Fruit fly (Drosophila melanogaster) whole organism, pupa: ENCODE results near the gene Cad96Cb.

ENCODE experiments used
- CG10348 ChIP-seq: fragments of 200-800 bp; sonication (Bioruptor generic); IDR thresholded peaks from 2 replicates; pipeline ENCODE4 v1.3.6; 2022; ENCODE audit warnings: missing biosample characterization, missing genetic modification characterization
- CG12605 ChIP-seq: fragments of 200-800 bp; sonication (Bioruptor generic); IDR thresholded peaks from 2 replicates; pipeline ENCODE4 v1.3.6; 2022; ENCODE audit warnings: missing biosample characterization, missing genetic modification characterization
- CG13204 ChIP-seq: fragments of 200-800 bp; sonication (Bioruptor generic); optimal IDR thresholded peaks from 2 replicates; lab custom pipeline; 2018; ENCODE audit warnings: missing biosample characterization, mild to moderate bottlenecking, missing genetic modification characterization, moderate library complexity
- CG14655 ChIP-seq: fragments of 200-800 bp; sonication (Bioruptor generic); optimal IDR thresholded peaks from 3 replicates; lab custom pipeline; 2017; ENCODE audit warnings: mild to moderate bottlenecking, missing biosample characterization, missing genetic modification reagents, missing genetic modification characterization
- CG15710 ChIP-seq: fragments of 200-800 bp; sonication (Bioruptor generic); optimal IDR thresholded peaks from 2 replicates; lab custom pipeline; 2018; ENCODE audit warnings: missing biosample characterization, mild to moderate bottlenecking, missing genetic modification characterization, moderate library complexity
- CG17806 ChIP-seq: fragments of 200-800 bp; sonication (Bioruptor generic); optimal IDR thresholded peaks from 2 replicates; lab custom pipeline; 2018; ENCODE audit warnings: missing biosample characterization, mild to moderate bottlenecking, missing genetic modification characterization, moderate library complexity
- CG32121 ChIP-seq: fragments of 200-800 bp; sonication (Bioruptor generic); IDR thresholded peaks from 2 replicates; pipeline ENCODE4 v1.3.6; 2022; ENCODE audit warnings: missing biosample characterization, missing genetic modification characterization
- CG34367 ChIP-seq: fragments of 200-800 bp; sonication (Bioruptor generic); optimal IDR thresholded peaks from 2 replicates; lab custom pipeline; 2018; ENCODE audit warnings: missing biosample characterization, mild to moderate bottlenecking, missing genetic modification characterization
- CG4496 ChIP-seq: fragments of 200-800 bp; sonication (Bioruptor generic); IDR thresholded peaks from 3 replicates; pipeline ENCODE4 v1.3.6; 2022; ENCODE audit warnings: missing biosample characterization, missing genetic modification characterization
- CG8159 ChIP-seq: fragments of 200-800 bp; sonication (Bioruptor generic); optimal IDR thresholded peaks from 3 replicates; lab custom pipeline; 2018; ENCODE audit warnings: missing biosample characterization, mild to moderate bottlenecking, missing genetic modification characterization, moderate library complexity
- CG8301 ChIP-seq: fragments of 200-800 bp; sonication (Bioruptor generic); optimal IDR thresholded peaks from 2 replicates; lab custom pipeline; 2018; ENCODE audit warnings: missing biosample characterization, mild to moderate bottlenecking, missing genetic modification characterization
- CG9948 ChIP-seq: fragments of 200-800 bp; sonication (Bioruptor generic); optimal IDR thresholded peaks from 2 replicates; lab custom pipeline; 2018; ENCODE audit warnings: missing biosample characterization, mild to moderate bottlenecking, missing genetic modification characterization, moderate library complexity
- D1 ChIP-seq: fragments of 200-800 bp; sonication (Bioruptor generic); optimal IDR thresholded peaks from 2 replicates; lab custom pipeline; 2018; ENCODE audit warnings: missing biosample characterization, mild to moderate bottlenecking, missing genetic modification characterization, moderate library complexity
- EcR ChIP-seq: fragments of 200-800 bp; sonication (Bioruptor generic); optimal IDR thresholded peaks from 3 replicates; lab custom pipeline; 2019; ENCODE audit warnings: missing biosample characterization, missing genetic modification characterization, mild to moderate bottlenecking, moderate library complexity, missing genetic modification reagents
- Ets98B ChIP-seq: fragments of 200-800 bp; sonication (Bioruptor generic); IDR thresholded peaks from 2 replicates; pipeline ENCODE4 v1.3.6; 2022; ENCODE audit warnings: missing biosample characterization, missing genetic modification characterization
- Pif1A ChIP-seq: fragments of 200-800 bp; sonication (Bioruptor generic); optimal IDR thresholded peaks from 3 replicates; lab custom pipeline; 2016; ENCODE audit warnings: missing biosample characterization, missing genetic modification characterization
- Pif1B ChIP-seq: fragments of 200-800 bp; sonication (Bioruptor generic); optimal IDR thresholded peaks from 3 replicates; lab custom pipeline; 2016; ENCODE audit warnings: missing biosample characterization, missing genetic modification characterization
- Snoo ChIP-seq: fragments of 200-800 bp; sonication (Bioruptor generic); optimal IDR thresholded peaks from 3 replicates; lab custom pipeline; 2017; ENCODE audit warnings: missing biosample characterization, mild to moderate bottlenecking, missing genetic modification characterization, inconsistent platforms
- fd96Ca ChIP-seq: fragments of 200-800 bp; sonication (Bioruptor generic); IDR thresholded peaks from 3 replicates; pipeline ENCODE4 v1.3.6; 2022; ENCODE audit warnings: missing biosample characterization, missing genetic modification characterization
- gl ChIP-seq: fragments of 200-800 bp; sonication (Bioruptor generic); optimal IDR thresholded peaks from 2 replicates; lab custom pipeline; 2018; ENCODE audit warnings: missing biosample characterization, mild to moderate bottlenecking, missing genetic modification characterization
- rn ChIP-seq: fragments of 200-800 bp; sonication (Bioruptor generic); IDR thresholded peaks from 2 replicates; pipeline ENCODE4 v1.3.6; 2022; ENCODE audit warnings: missing biosample characterization, missing genetic modification characterization

Gene Cad96Cb

dm6 chr3R:25208767-25209075 lies 23.4 kb downstream of the Cad96Cb start:
- no peak for TF ChIP-seq CG15710 (tag; lab: Kevin White, UChicago)
- no peak for TF ChIP-seq Ets98B (GFP tag; lab: Robert Waterston, UW)
- no peak for TF ChIP-seq EcR (GFP tag; lab: Kevin White, UChicago)
- TF ChIP-seq CG12605: no peak
- no peak for TF ChIP-seq CG14655
- no peak for TF ChIP-seq gl (tag; lab: Kevin White, UChicago)
- no peak for TF ChIP-seq CG13204 (GFP tag; lab: Kevin White, UChicago)
- no peak for TF ChIP-seq CG17806

dm6 chr3R:25208042-25208766 lies 23.9 kb downstream of the Cad96Cb start, which contains the start of gene Cad96Ca:
Cad96Ca (minus strand) TSS chr3R:25208283.
- TF ChIP-seq CG14655 (no peak), CG13204 (GFP tag; lab: Kevin White, UChicago) (no peak), D1 (no peak), Pif1B (GFP tag; lab: Kevin White, UChicago) (no peak), fd96Ca (GFP tag; lab: Robert Waterston, UW) (no peak), CG9948 (tag; lab: Kevin White, UChicago) (no peak), CG32121 (GFP tag; lab: Robert Waterston, UW) (no peak), CG34367 (tag; lab: Kevin White, UChicago) (no peak), CG17806 (no peak), CG10348 (GFP tag; lab: Robert Waterston, UW) (no peak), CG15710 (tag; lab: Kevin White, UChicago) (no peak), Pif1A (peak; percentile 23), gl (tag; lab: Kevin White, UChicago) (no peak), CG4496 (GFP tag; lab: Robert Waterston, UW) (no peak), Ets98B (GFP tag; lab: Robert Waterston, UW) (peak; percentile 24; the same call in 1 of the 2 replicates), CG8301 (tag; lab: Kevin White, UChicago) (no peak), CG12605 (peak; percentile 21; the same call in 1 of the 2 replicates), Snoo (tag; lab: Kevin White, UChicago) (no peak), EcR (GFP tag; lab: Kevin White, UChicago) (peak; percentile 48), CG8159 (no peak), rn (GFP tag; lab: Robert Waterston, UW) (no peak)

DNA sequence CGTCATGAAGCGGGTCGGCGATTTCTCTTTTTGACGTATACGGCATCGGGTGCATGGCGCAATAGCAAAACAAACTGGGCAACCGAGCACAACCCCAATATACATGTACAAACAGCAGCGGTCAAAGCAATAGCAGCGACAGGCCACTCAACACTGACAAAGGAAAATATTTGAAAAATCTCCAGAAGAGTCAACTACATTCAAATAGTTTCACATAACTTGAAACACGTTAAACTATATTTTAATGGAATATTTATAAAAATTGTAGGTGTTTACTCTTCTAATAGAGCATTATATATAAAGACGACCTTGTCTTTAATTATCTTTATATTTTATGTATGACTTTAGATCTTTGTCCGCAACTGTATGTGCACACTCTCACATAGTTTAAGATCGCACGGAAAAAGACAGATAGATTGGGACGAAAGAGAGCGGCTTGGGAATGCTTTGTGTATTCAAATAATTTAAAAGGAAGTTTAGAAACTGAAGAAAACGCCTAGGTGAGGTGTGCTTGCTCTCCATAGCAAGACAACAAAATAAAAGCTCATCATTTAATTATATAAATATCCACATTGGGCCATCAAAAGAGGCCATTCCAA lies 24.6 kb downstream of the Cad96Cb start:
- TF ChIP-seq fd96Ca (GFP tag; lab: Robert Waterston, UW) (peak; percentile 77; the same call in 2 of the 3 replicates), CG17806 (peak; percentile 86), CG10348 (GFP tag; lab: Robert Waterston, UW) (no peak), rn (GFP tag; lab: Robert Waterston, UW) (peak; percentile 11; the same call in 1 of the 2 replicates), CG15710 (tag; lab: Kevin White, UChicago) (peak; percentile 88), CG8301 (tag; lab: Kevin White, UChicago) (peak; percentile 87), Ets98B (GFP tag; lab: Robert Waterston, UW) (peak; percentile 86), CG9948 (tag; lab: Kevin White, UChicago) (peak; percentile 86), CG4496 (GFP tag; lab: Robert Waterston, UW) (peak; percentile 89), CG12605 (no peak; the same call in 1 of the 2 replicates), D1 (peak; percentile 4), CG14655 (peak; percentile 90), EcR (GFP tag; lab: Kevin White, UChicago) (no peak), CG13204 (GFP tag; lab: Kevin White, UChicago) (peak; percentile 69), Snoo (tag; lab: Kevin White, UChicago) (peak; percentile 49), CG34367 (tag; lab: Kevin White, UChicago) (peak; percentile 85), CG32121 (GFP tag; lab: Robert Waterston, UW) (peak; percentile 89), Pif1B (GFP tag; lab: Kevin White, UChicago) (peak; percentile 80), CG8159 (peak; percentile 88), Pif1A (peak; percentile 82), gl (tag; lab: Kevin White, UChicago) (peak; percentile 70)

DNA sequence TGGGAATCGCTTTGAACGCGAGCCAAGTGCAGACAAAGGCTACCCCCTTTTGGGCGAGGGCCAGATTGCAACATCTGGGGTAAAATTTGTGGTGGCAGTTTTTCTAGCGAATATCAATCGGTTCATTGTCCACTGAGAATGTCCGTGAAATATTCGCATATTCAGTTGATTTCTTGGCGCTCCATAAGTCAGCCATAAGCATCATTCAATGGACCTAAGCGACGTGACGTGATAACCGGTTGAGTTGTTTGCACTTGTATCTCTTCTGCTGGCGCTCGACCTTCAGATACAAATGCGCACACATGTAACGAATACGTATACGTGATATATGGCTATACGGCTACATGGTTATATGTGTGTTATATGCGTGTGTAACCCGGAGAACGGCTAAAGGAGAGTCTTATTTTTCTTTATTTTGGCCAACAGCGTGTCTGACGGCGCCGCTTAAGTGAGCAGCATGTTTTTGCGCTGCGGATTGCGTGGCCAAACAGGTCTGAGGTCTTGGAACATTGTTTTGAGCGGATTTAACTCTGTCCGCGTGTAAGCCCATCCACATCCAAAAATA lies 26.6 kb downstream of the Cad96Cb start:
- peak; percentile 68 for TF ChIP-seq CG13204 (GFP tag; lab: Kevin White, UChicago)
- peak; percentile 95 for TF ChIP-seq EcR (GFP tag; lab: Kevin White, UChicago)
- TF ChIP-seq gl (tag; lab: Kevin White, UChicago): no peak
- no peak for TF ChIP-seq CG8301 (tag; lab: Kevin White, UChicago)
- TF ChIP-seq CG8159: no peak
- TF ChIP-seq CG4496 (GFP tag; lab: Robert Waterston, UW): 0 out of 3 replicates have a peak, but pooled peaks have one; percentile 15
- no peak for TF ChIP-seq rn (GFP tag; lab: Robert Waterston, UW)
- no peak for TF ChIP-seq CG10348 (GFP tag; lab: Robert Waterston, UW)
- no peak for TF ChIP-seq Pif1A
- no peak for TF ChIP-seq CG15710 (tag; lab: Kevin White, UChicago)
- TF ChIP-seq CG17806: no peak
- no peak for TF ChIP-seq CG14655
- TF ChIP-seq Snoo (tag; lab: Kevin White, UChicago): peak; percentile 1
- no peak for TF ChIP-seq CG32121 (GFP tag; lab: Robert Waterston, UW)
- peak; percentile 21; the same call in 1 of the 3 replicates for TF ChIP-seq fd96Ca (GFP tag; lab: Robert Waterston, UW)
- no peak for TF ChIP-seq D1

DNA sequence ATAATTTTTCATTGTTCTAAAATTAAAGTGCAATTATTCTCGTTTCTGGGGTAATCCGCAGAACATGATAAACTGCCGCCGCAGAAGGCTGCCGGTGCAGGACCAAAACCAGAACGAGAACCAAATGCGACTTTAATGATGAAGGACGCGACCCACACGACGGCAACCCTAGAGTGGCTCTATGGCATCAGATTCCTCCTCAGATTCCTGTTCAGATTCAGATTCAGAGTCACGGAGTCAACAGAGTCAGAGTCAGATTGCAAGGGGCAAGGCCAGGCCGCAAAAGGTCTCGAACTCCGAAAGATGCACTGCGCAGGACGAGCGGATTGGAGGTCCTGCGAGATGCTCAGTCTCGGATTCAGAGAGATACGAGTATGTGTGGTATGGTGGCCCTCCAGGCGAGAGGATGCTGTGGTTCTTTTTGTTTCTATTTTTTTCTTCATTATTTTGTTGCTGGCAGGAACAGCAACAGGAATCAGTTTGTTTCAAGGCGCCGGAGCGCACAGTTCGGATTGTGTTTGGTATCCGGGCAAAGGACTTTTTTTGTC lies 32.7 kb downstream of the Cad96Cb start, which contains the start of gene CG13654:
TSS of gene CG13654 (plus strand) at position 498 of the 548 bp plus-strand sequence.
- TF ChIP-seq CG4496 (GFP tag; lab: Robert Waterston, UW) (no peak), Pif1A (no peak), CG8159 (peak; percentile 39), CG32121 (GFP tag; lab: Robert Waterston, UW) (no peak), CG14655 (no peak), rn (GFP tag; lab: Robert Waterston, UW) (no peak)
- TF ChIP-seq, all 21 proteins: peak for 1
